Worm (Caenorhabditis elegans): ENCODE results near the gene sdpn-1.

Gene sdpn-1

ce11 chrX:7962056-7962485 lies 36.0 kb downstream of the sdpn-1 start:
- TF ChIP-seq nhr-77 (tag; optimal IDR thresholded peaks at IDR 0.05) = no peak
- peak; percentile 47 for TF ChIP-seq nhr-10 (tag; optimal IDR thresholded peaks at IDR 0.05)
- peak; percentile 82 for TF ChIP-seq F13H6.1 (tag; optimal IDR thresholded peaks at IDR 0.05)
- peak in 1 of 2 experiments; percentile 40 for TF ChIP-seq lsy-2 (tag; optimal IDR thresholded peaks at IDR 0.05)
- peak; percentile 91 for TF ChIP-seq fos-1 (tag; optimal IDR thresholded peaks at IDR 0.05)
- TF ChIP-seq sma-3 (GFP tag; optimal IDR thresholded peaks at IDR 0.05) = peak; percentile 25
- TF ChIP-seq mdl-1 (tag; optimal IDR thresholded peaks at IDR 0.05) = peak in 1 of 2 experiments; percentile 34
- TF ChIP-seq gmeb-1 (tag; optimal IDR thresholded peaks at IDR 0.05) = peak; percentile 28
- no peak for TF ChIP-seq nhr-237 (tag; optimal IDR thresholded peaks at IDR 0.05)
- TF ChIP-seq Y55F3AM.14 (GFP tag; optimal IDR thresholded peaks at IDR 0.05) = peak; percentile 18
- TF ChIP-seq skn-1 (tag; optimal IDR thresholded peaks at IDR 0.05) = peak; percentile 46
- peak; percentile 73 for TF ChIP-seq nhr-129 (tag; optimal IDR thresholded peaks at IDR 0.05)
- TF ChIP-seq sma-9 (GFP tag; optimal IDR thresholded peaks at IDR 0.05) = peak; percentile 78
- TF ChIP-seq sma-9 (tag; optimal IDR thresholded peaks at IDR 0.05) = no peak
- TF ChIP-seq nhr-25 (tag; optimal IDR thresholded peaks at IDR 0.05) = peak; percentile 46
- TF ChIP-seq elt-1 (tag; optimal IDR thresholded peaks at IDR 0.05) = no peak
- TF ChIP-seq ama-1 (optimal IDR thresholded peaks at IDR 0.05) = no peak
- no peak for TF ChIP-seq lin-13 (GFP tag; optimal IDR thresholded peaks at IDR 0.05)
- peak; percentile 34 for TF ChIP-seq C34F6.9 (tag; optimal IDR thresholded peaks at IDR 0.05)
- TF ChIP-seq nhr-21 (tag; optimal IDR thresholded peaks at IDR 0.05) = peak; percentile 49
- no peak for TF ChIP-seq nhr-11 (tag; optimal IDR thresholded peaks at IDR 0.05)
- TF ChIP-seq crh-2 (tag; optimal IDR thresholded peaks at IDR 0.05) = peak; percentile 74
- peak; percentile 2 for TF ChIP-seq egl-27 (tag; optimal IDR thresholded peaks at IDR 0.05)
- no peak for TF ChIP-seq lin-11 (tag; optimal IDR thresholded peaks at IDR 0.05)
- peak; percentile 45 for TF ChIP-seq unc-55 (GFP tag; optimal IDR thresholded peaks at IDR 0.05)
- no peak for TF ChIP-seq peb-1 (tag; optimal IDR thresholded peaks at IDR 0.05)

ce11 chrX:7961623-7962022 lies 36.4 kb downstream of the sdpn-1 start, which contains the start of gene sem-5:
Gene sem-5 (minus strand): TSS chrX:7961723.
- TF ChIP-seq ztf-4 (tag; optimal IDR thresholded peaks at IDR 0.05) (no peak), C34F6.9 (tag; optimal IDR thresholded peaks at IDR 0.05) (no peak), mdl-1 (tag; optimal IDR thresholded peaks at IDR 0.05) (no peak), aly-2 (tag; optimal IDR thresholded peaks at IDR 0.05) (no peak), nhr-23 (tag; optimal IDR thresholded peaks at IDR 0.05) (no peak), nhr-10 (tag; optimal IDR thresholded peaks at IDR 0.05) (no peak)

ce11 chrX:7958203-7958602 lies 39.8 kb downstream of the sdpn-1 start, which contains the start of gene sfxn-2:
Gene sfxn-2 (minus strand): TSS chrX:7958303.
- TF ChIP-seq ztf-1 (GFP tag; conservative IDR thresholded peaks at IDR 0.05) = no peak
- TF ChIP-seq dmd-4 (tag; optimal IDR thresholded peaks at IDR 0.05) = no peak
- no peak for TF ChIP-seq skn-1 (tag; optimal IDR thresholded peaks at IDR 0.05)
- TF ChIP-seq R02D3.7 (tag; optimal IDR thresholded peaks at IDR 0.05) = no peak
- no peak for TF ChIP-seq blmp-1 (tag; optimal IDR thresholded peaks at IDR 0.05; ENCODE audit: insufficient read depth)
- TF ChIP-seq nhr-12 (tag; optimal IDR thresholded peaks at IDR 0.05) = no peak
- TF ChIP-seq nhr-10 (tag; optimal IDR thresholded peaks at IDR 0.05) = no peak
- TF ChIP-seq nhr-6 (tag; optimal IDR thresholded peaks at IDR 0.05) = no peak
- TF ChIP-seq nhr-21 (tag; optimal IDR thresholded peaks at IDR 0.05) = no peak

DNA sequence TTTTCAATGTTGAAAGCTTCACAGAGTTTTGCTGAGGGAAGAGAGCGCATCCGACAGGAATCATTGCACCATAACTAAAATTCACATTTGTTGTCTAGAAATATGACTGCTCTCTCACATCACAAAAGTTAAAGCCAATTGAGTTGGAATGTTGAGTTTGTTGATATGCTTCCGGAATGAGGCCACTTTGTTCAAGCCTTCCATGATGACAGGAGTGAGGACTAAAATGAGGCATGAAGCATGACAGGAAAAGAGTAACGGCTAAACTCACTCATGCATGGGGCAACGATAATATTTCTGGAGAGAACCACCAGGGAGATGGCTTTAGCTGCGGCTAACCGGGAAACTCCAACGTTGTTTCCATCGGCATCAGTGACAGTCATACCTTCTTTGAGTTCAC lies 41.6 kb downstream of the sdpn-1 start:
- TF ChIP-seq nhr-129 (tag; optimal IDR thresholded peaks at IDR 0.05) (peak; percentile 31), ztf-1 (GFP tag; conservative IDR thresholded peaks at IDR 0.05) (no peak)

DNA sequence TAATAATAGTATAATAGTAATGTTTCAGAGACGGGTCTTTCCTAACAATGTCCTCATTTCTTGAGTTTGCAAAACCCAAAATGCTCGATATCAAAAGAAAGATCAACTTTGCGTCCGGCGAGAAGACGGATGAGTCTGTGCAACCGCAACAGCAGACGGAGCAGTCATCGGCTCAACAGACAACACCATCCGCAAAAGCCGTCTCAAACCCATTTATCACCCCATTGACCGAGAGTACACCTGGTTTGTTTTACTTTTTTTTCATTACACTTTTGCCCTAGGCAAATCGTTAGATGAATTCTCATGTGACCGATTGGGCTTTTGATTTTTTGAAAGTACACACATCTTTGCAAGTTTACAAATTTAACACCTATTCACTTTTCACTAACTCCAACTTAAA lies 43.7 kb downstream of the sdpn-1 start, which contains the start of gene dct-1:
dct-1 (plus strand) TSS at position 27 of the 400 bp plus-strand sequence.
- TF ChIP-seq aly-2 (tag; optimal IDR thresholded peaks at IDR 0.05) = no peak
- TF ChIP-seq unc-62 (GFP tag; optimal IDR thresholded peaks at IDR 0.05) = no peak
- no peak for TF ChIP-seq elt-1 (tag; optimal IDR thresholded peaks at IDR 0.05)
- TF ChIP-seq egl-27 (tag; optimal IDR thresholded peaks at IDR 0.05) = no peak
- TF ChIP-seq nhr-11 (tag; optimal IDR thresholded peaks at IDR 0.05) = no peak
- TF ChIP-seq unc-39 (tag; optimal IDR thresholded peaks at IDR 0.05) = no peak
- no peak for TF ChIP-seq mbf-1 (tag; optimal IDR thresholded peaks at IDR 0.05)
- no peak for TF ChIP-seq nhr-12 (tag; optimal IDR thresholded peaks at IDR 0.05)
- peak in 1 of 2 experiments; percentile 31 for TF ChIP-seq lsy-2 (tag; optimal IDR thresholded peaks at IDR 0.05)
- TF ChIP-seq C34F6.9 (tag; optimal IDR thresholded peaks at IDR 0.05) = no peak
- no peak for TF ChIP-seq nhr-10 (tag; optimal IDR thresholded peaks at IDR 0.05)
- TF ChIP-seq ztf-11 (tag; optimal IDR thresholded peaks at IDR 0.05) = no peak
- no peak for TF ChIP-seq skn-1 (tag; optimal IDR thresholded peaks at IDR 0.05)
- no peak for TF ChIP-seq ztf-4 (tag; optimal IDR thresholded peaks at IDR 0.05)
- no peak for TF ChIP-seq ceh-16 (tag; optimal IDR thresholded peaks at IDR 0.05)
- TF ChIP-seq unc-55 (GFP tag; optimal IDR thresholded peaks at IDR 0.05) = no peak
- TF ChIP-seq dmd-4 (tag; optimal IDR thresholded peaks at IDR 0.05) = no peak
- TF ChIP-seq ztf-1 (GFP tag; conservative IDR thresholded peaks at IDR 0.05) = no peak
- no peak for TF ChIP-seq sma-9 (GFP tag; optimal IDR thresholded peaks at IDR 0.05)
- TF ChIP-seq sma-9 (tag; optimal IDR thresholded peaks at IDR 0.05) = no peak
- TF ChIP-seq mab-5 (tag; optimal IDR thresholded peaks at IDR 0.05) = peak; percentile 23
- no peak for TF ChIP-seq nhr-237 (tag; optimal IDR thresholded peaks at IDR 0.05)
- TF ChIP-seq sma-3 (GFP tag; optimal IDR thresholded peaks at IDR 0.05) = no peak
- TF ChIP-seq F13H6.1 (tag; optimal IDR thresholded peaks at IDR 0.05) = peak; percentile 22
- TF ChIP-seq fos-1 (tag; optimal IDR thresholded peaks at IDR 0.05) = no peak
- no peak for TF ChIP-seq ZK546.5 (tag; optimal IDR thresholded peaks at IDR 0.05)
- no peak for TF ChIP-seq lin-11 (tag; optimal IDR thresholded peaks at IDR 0.05)
- no peak for TF ChIP-seq lin-39 (tag; optimal IDR thresholded peaks at IDR 0.05)
- TF ChIP-seq blmp-1 (tag; optimal IDR thresholded peaks at IDR 0.05; ENCODE audit: insufficient read depth) = no peak
- no peak for TF ChIP-seq nhr-23 (tag; optimal IDR thresholded peaks at IDR 0.05)
